Worm (Caenorhabditis elegans): Measurements from ENCODE around the gene lgc-35.

DNA sequence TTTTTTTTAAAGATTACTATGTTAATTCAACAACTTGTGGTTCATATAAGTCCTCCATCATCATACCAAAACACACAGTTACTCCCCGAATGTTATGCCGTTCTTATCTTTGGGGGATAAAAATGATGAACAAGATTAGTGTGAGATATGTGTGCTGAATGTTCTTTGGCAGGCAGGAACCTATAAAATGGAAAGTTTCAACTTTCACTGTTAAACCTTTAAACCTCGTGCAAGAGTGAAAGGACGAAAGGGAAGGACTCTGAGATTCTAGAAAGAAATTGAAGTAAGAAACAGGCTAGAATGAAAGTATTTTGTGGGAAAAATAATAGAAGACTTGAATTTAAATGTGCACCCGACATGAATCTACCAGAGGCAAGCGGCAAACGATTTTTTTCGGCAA is 20.0 kb downstream of the lgc-35 start:
- TF ChIP-seq nhr-120 (GFP tag; IDR thresholded peaks at IDR 0.05) (no peak), lin-35 (GFP tag; optimal IDR thresholded peaks at IDR 0.05) (no peak), zim-3 (tag; optimal IDR thresholded peaks at IDR 0.05) (no peak), F10E7.11 (tag; optimal IDR thresholded peaks at IDR 0.05) (no peak), pha-4 (tag; optimal IDR thresholded peaks at IDR 0.05) (no peak), snpc-1.3 (tag; optimal IDR thresholded peaks at IDR 0.05; ENCODE audit: insufficient read depth) (no peak), ceh-91 (GFP tag; IDR thresholded peaks at IDR 0.05) (no peak), unc-62 (GFP tag; optimal IDR thresholded peaks at IDR 0.05) (no peak), snpc-4 (GFP tag; optimal IDR thresholded peaks at IDR 0.05) (no peak), snpc-4 (tag; optimal IDR thresholded peaks at IDR 0.05) (no peak), bed-1 (GFP tag; IDR thresholded peaks at IDR 0.05) (no peak), nhr-27 (tag; optimal IDR thresholded peaks at IDR 0.05) (no peak), attf-5 (GFP tag; optimal IDR thresholded peaks at IDR 0.05) (no peak), mel-28 (tag; optimal IDR thresholded peaks at IDR 0.05; ENCODE audit: borderline replicate concordance) (no peak), ama-1 (optimal IDR thresholded peaks at IDR 0.05) (no peak), ama-1 (GFP tag; optimal IDR thresholded peaks at IDR 0.05) (no peak)
